Worm (Caenorhabditis elegans): ENCODE data around the gene str-182.

- TF ChIP-seq him-1 (tag; optimal IDR thresholded peaks at IDR 0.05) (no peak), W03F9.2 (tag; optimal IDR thresholded peaks at IDR 0.05) (no peak)
Observed at ce11 chrV:10270214-10270613, 37.0 kb upstream of the str-182 start, which contains the start of gene ric-4.

Data from whole organism, L4/young adult.